Fruit fly (Drosophila melanogaster) whole organism, embryonic: ENCODE results near the gene pim.

Experiments used
- ATbp ChIP-seq: fragments of 200-800 bp; sonication (Bioruptor generic); optimal IDR thresholded peaks from 2 replicates; lab custom pipeline; 2017; ENCODE audit warnings: missing biosample characterization, mild to moderate bottlenecking, missing genetic modification characterization, missing genetic modification reagents
- Abd-B ChIP-seq: fragments of 200-800 bp; sonication (Bioruptor generic); optimal IDR thresholded peaks from 2 replicates; lab custom pipeline; 2018; ENCODE audit warnings: missing biosample characterization, mild to moderate bottlenecking, missing genetic modification characterization, moderate library complexity
- Ada2b ChIP-seq: fragments of 200-800 bp; sonication (Bioruptor generic); IDR thresholded peaks from 2 replicates; pipeline ENCODE4 v1.3.6; 2022; ENCODE audit warnings: missing biosample characterization, missing genetic modification characterization
- Adf1 ChIP-seq: fragments of 200-800 bp; sonication (Bioruptor generic); IDR thresholded peaks from 2 replicates; pipeline ENCODE4 v1.3.6; 2022; ENCODE audit warnings: missing biosample characterization, missing genetic modification characterization
- Bgb ChIP-seq: fragments of 200-800 bp; sonication (Bioruptor generic); IDR thresholded peaks from 2 replicates; pipeline ENCODE4 v1.3.6; 2022; ENCODE audit warnings: missing biosample characterization, missing genetic modification characterization; ENCODE audit not compliant: partially characterized antibody
- CG10274 ChIP-seq: fragments of 200-800 bp; sonication (Bioruptor generic); optimal IDR thresholded peaks from 3 replicates; lab custom pipeline; 2017; ENCODE audit warnings: missing biosample characterization, mild to moderate bottlenecking, missing genetic modification characterization
- CG10366 ChIP-seq: fragments of 200-800 bp; sonication (Bioruptor generic); IDR thresholded peaks from 2 replicates; pipeline ENCODE4 v1.3.6; 2022; ENCODE audit warnings: missing biosample characterization, missing genetic modification characterization
- CG11093 ChIP-seq: fragments of 200-800 bp; sonication (Bioruptor generic); IDR thresholded peaks from 3 replicates; pipeline ENCODE4 v1.3.6; 2022; ENCODE audit warnings: missing biosample characterization, missing genetic modification characterization
- CG11723 ChIP-seq: fragments of 200-800 bp; sonication (Bioruptor generic); optimal IDR thresholded peaks from 2 replicates; lab custom pipeline; 2017; ENCODE audit warnings: missing biosample characterization, mild to moderate bottlenecking, missing genetic modification characterization
- CG14860 ChIP-seq: fragments of 200-800 bp; sonication (Bioruptor generic); IDR thresholded peaks from 3 replicates; pipeline ENCODE4 v1.3.6; 2022; ENCODE audit warnings: missing biosample characterization, missing genetic modification characterization; ENCODE audit not compliant: partially characterized antibody
- CG16813 ChIP-seq: fragments of 200-800 bp; sonication (Bioruptor generic); IDR thresholded peaks from 3 replicates; pipeline ENCODE4 v1.3.6; 2022; ENCODE audit warnings: missing biosample characterization, missing genetic modification characterization; ENCODE audit not compliant: partially characterized antibody
- CG18599 ChIP-seq: fragments of 200-800 bp; sonication (Bioruptor generic); optimal IDR thresholded peaks from 3 replicates; lab custom pipeline; 2017; ENCODE audit warnings: missing biosample characterization, missing genetic modification characterization, mild to moderate bottlenecking, moderate library complexity, missing genetic modification reagents
- CG33213 ChIP-seq: fragments of 200-800 bp; sonication (Bioruptor generic); optimal IDR thresholded peaks from 3 replicates; lab custom pipeline; 2016; ENCODE audit warnings: missing biosample characterization, missing genetic modification characterization
- CG34376 ChIP-seq: fragments of 200-800 bp; sonication (Bioruptor generic); optimal IDR thresholded peaks from 2 replicates; lab custom pipeline; 2018; ENCODE audit warnings: missing biosample characterization, mild to moderate bottlenecking, missing genetic modification characterization
- CG6683 ChIP-seq: fragments of 200-800 bp; sonication (Bioruptor generic); optimal IDR thresholded peaks from 2 replicates; lab custom pipeline; 2017; ENCODE audit warnings: missing biosample characterization, mild to moderate bottlenecking, missing genetic modification characterization, missing genetic modification reagents
- CG6765 ChIP-seq: fragments of 200-800 bp; sonication (Bioruptor generic); optimal IDR thresholded peaks from 3 replicates; lab custom pipeline; 2017; ENCODE audit warnings: missing biosample characterization, mild to moderate bottlenecking, missing genetic modification characterization
- CG7745 ChIP-seq: fragments of 200-800 bp; sonication (Bioruptor generic); optimal IDR thresholded peaks from 2 replicates; lab custom pipeline; 2018; ENCODE audit warnings: missing biosample characterization, mild to moderate bottlenecking, missing genetic modification characterization, moderate library complexity
- CG7928 ChIP-seq: fragments of 200-800 bp; sonication (Bioruptor generic); optimal IDR thresholded peaks from 2 replicates; lab custom pipeline; 2017; ENCODE audit warnings: missing biosample characterization, mild to moderate bottlenecking, missing genetic modification characterization
- CG8765 ChIP-seq: fragments of 200-800 bp; sonication (Bioruptor generic); IDR thresholded peaks from 2 replicates; pipeline ENCODE4 v1.3.6; 2022; ENCODE audit warnings: missing biosample characterization, missing genetic modification characterization
- Deaf1 ChIP-seq: fragments of 200-800 bp; optimal IDR thresholded peaks from 3 replicates; lab custom pipeline; 2019; ENCODE audit warnings: missing biosample characterization, mild to moderate bottlenecking, missing genetic modification characterization, moderate library complexity
- ERR ChIP-seq: fragments of 200-800 bp; sonication (Bioruptor generic); optimal IDR thresholded peaks from 2 replicates; lab custom pipeline; 2016; ENCODE audit warnings: missing biosample characterization, missing genetic modification characterization
- Elba2 ChIP-seq: fragments of 200-800 bp; sonication (Bioruptor generic); optimal IDR thresholded peaks from 3 replicates; lab custom pipeline; 2016; ENCODE audit warnings: missing biosample characterization, missing genetic modification characterization
- HLH3B ChIP-seq: fragments of 200-800 bp; sonication (Bioruptor generic); IDR thresholded peaks from 2 replicates; pipeline ENCODE4 v1.3.6; 2022; ENCODE audit warnings: missing biosample characterization, missing genetic modification characterization
- PHDP ChIP-seq: fragments of 200-800 bp; sonication (Bioruptor generic); optimal IDR thresholded peaks from 3 replicates; lab custom pipeline; 2018; ENCODE audit warnings: missing biosample characterization, mild to moderate bottlenecking, missing genetic modification characterization, moderate library complexity
- Ssrp ChIP-seq: fragments of 200-800 bp; sonication (Bioruptor generic); optimal IDR thresholded peaks from 2 replicates; lab custom pipeline; 2018; ENCODE audit warnings: missing biosample characterization, mild to moderate bottlenecking, missing genetic modification characterization, moderate library complexity
- Tbp ChIP-seq: fragments of >200 bp; optimal IDR thresholded peaks from 2 replicates; lab custom pipeline; 2018; ENCODE audit warnings: missing biosample characterization, missing genetic modification characterization
- aop ChIP-seq: fragments of 200-800 bp; sonication (Bioruptor generic); IDR thresholded peaks from 2 replicates; pipeline ENCODE4 v1.3.6; 2022; ENCODE audit warnings: missing biosample characterization, missing genetic modification characterization
- btn ChIP-seq: fragments of 200-800 bp; sonication (Bioruptor generic); optimal IDR thresholded peaks from 2 replicates; lab custom pipeline; 2016; ENCODE audit warnings: missing biosample characterization, missing genetic modification characterization
- cg ChIP-seq: fragments of 200-800 bp; sonication (Bioruptor generic); optimal IDR thresholded peaks from 3 replicates; lab custom pipeline; 2019; ENCODE audit warnings: missing biosample characterization, mild to moderate bottlenecking, missing genetic modification characterization, moderate library complexity
- ci ChIP-seq: fragments of 200-800 bp; sonication (Bioruptor generic); IDR thresholded peaks from 3 replicates; pipeline ENCODE4 v1.3.6; 2022; ENCODE audit warnings: missing biosample characterization, missing genetic modification characterization
- crp ChIP-seq, 2 experiments: fragments of 200-800 bp; sonication (Bioruptor generic); optimal IDR thresholded peaks; 2 replicates in 1 of 2; 3 replicates in 1 of 2; lab custom pipeline; 2017; ENCODE audit warnings: missing biosample characterization in 2 of 2, missing genetic modification characterization in 2 of 2, mild to moderate bottlenecking in 1 of 2, moderate library complexity in 1 of 2
- dm ChIP-seq: fragments of 200-800 bp; sonication (Bioruptor generic); optimal IDR thresholded peaks from 3 replicates; lab custom pipeline; 2016; ENCODE audit warnings: missing biosample characterization, missing genetic modification characterization
- dmrt99B ChIP-seq: fragments of 200-800 bp; sonication (Bioruptor generic); optimal IDR thresholded peaks from 2 replicates; lab custom pipeline; 2018; ENCODE audit warnings: missing biosample characterization, mild to moderate bottlenecking, missing genetic modification characterization, moderate library complexity
- dysf ChIP-seq: fragments of 200-800 bp; sonication (Bioruptor generic); IDR thresholded peaks from 3 replicates; pipeline ENCODE4 v1.3.6; 2022; ENCODE audit warnings: missing biosample characterization, missing genetic modification characterization
- eve ChIP-seq, 2 experiments: fragments of >200 bp; optimal IDR thresholded peaks; 2 replicates each; lab custom pipeline; 2017; ENCODE audit warnings: missing biosample characterization in 2 of 2, missing genetic modification characterization in 2 of 2
- gsb ChIP-seq: fragments of 200-800 bp; sonication (Bioruptor generic); IDR thresholded peaks from 2 replicates; pipeline ENCODE4 v1.3.6; 2022; ENCODE audit warnings: missing biosample characterization, missing genetic modification characterization
- ham ChIP-seq: fragments of 200-800 bp; sonication (Bioruptor generic); IDR thresholded peaks from 2 replicates; pipeline ENCODE4 v1.3.6; 2022; ENCODE audit warnings: missing biosample characterization, missing genetic modification characterization
- hth ChIP-seq: fragments of >200 bp; optimal IDR thresholded peaks from 2 replicates; lab custom pipeline; 2017; ENCODE audit warnings: inconsistent platforms
- kni ChIP-seq: fragments of 200-800 bp; sonication (Bioruptor generic); optimal IDR thresholded peaks from 3 replicates; lab custom pipeline; 2017; ENCODE audit warnings: mild to moderate bottlenecking, missing biosample characterization, missing genetic modification reagents, missing genetic modification characterization
- lab ChIP-seq: fragments of 200-800 bp; sonication (Bioruptor generic); optimal IDR thresholded peaks from 3 replicates; lab custom pipeline; 2017; ENCODE audit warnings: missing biosample characterization, missing genetic modification characterization, mild to moderate bottlenecking, moderate library complexity, missing genetic modification reagents
- lilli ChIP-seq: fragments of 200-800 bp; sonication (Bioruptor generic); optimal IDR thresholded peaks from 3 replicates; lab custom pipeline; 2016; ENCODE audit warnings: missing biosample characterization, missing genetic modification characterization
- nerfin-1 ChIP-seq: fragments of 200-800 bp; sonication (Bioruptor generic); optimal IDR thresholded peaks from 3 replicates; lab custom pipeline; 2019; ENCODE audit warnings: missing biosample characterization, mild to moderate bottlenecking, missing genetic modification characterization, moderate library complexity
- nom ChIP-seq: fragments of 200-800 bp; sonication (Bioruptor generic); optimal IDR thresholded peaks from 2 replicates; lab custom pipeline; 2017; ENCODE audit warnings: missing biosample characterization, missing genetic modification characterization, mild to moderate bottlenecking, moderate library complexity, missing genetic modification reagents
- schlank ChIP-seq: fragments of 200-800 bp; sonication (Bioruptor generic); optimal IDR thresholded peaks from 2 replicates; lab custom pipeline; 2018; ENCODE audit warnings: missing biosample characterization, mild to moderate bottlenecking, missing genetic modification characterization
- slbo ChIP-seq: fragments of 200-800 bp; sonication (Bioruptor generic); IDR thresholded peaks from 2 replicates; pipeline ENCODE4 v1.3.6; 2022; ENCODE audit warnings: missing biosample characterization, missing genetic modification characterization
- stwl ChIP-seq: fragments of 200-800 bp; sonication (Bioruptor generic); optimal IDR thresholded peaks from 3 replicates; lab custom pipeline; 2018; ENCODE audit warnings: missing biosample characterization, mild to moderate bottlenecking, missing genetic modification characterization, moderate library complexity
- toy ChIP-seq: fragments of 200-800 bp; sonication (Bioruptor generic); IDR thresholded peaks from 2 replicates; pipeline ENCODE4 v1.3.6; 2022; ENCODE audit warnings: missing biosample characterization, missing genetic modification characterization
- usp ChIP-seq: fragments of >200 bp; optimal IDR thresholded peaks from 2 replicates; lab custom pipeline; 2017; ENCODE audit warnings: missing biosample characterization, missing genetic modification characterization
- vvl ChIP-seq: fragments of 200-800 bp; sonication (Bioruptor generic); IDR thresholded peaks from 2 replicates; pipeline ENCODE4 v1.3.6; 2022; ENCODE audit warnings: missing biosample characterization, missing genetic modification characterization
- wek ChIP-seq: fragments of 200-800 bp; sonication (Bioruptor generic); optimal IDR thresholded peaks from 3 replicates; lab custom pipeline; 2018; ENCODE audit warnings: missing biosample characterization, mild to moderate bottlenecking, missing genetic modification characterization, moderate library complexity

Gene pim

dm6 chr2L:10381890-10382450, 19.2 kb downstream of the pim start, which contains the start of gene CG5096 (continued):
- no peak for TF ChIP-seq Bgb
- TF ChIP-seq stwl (tag; lab: Kevin White, UChicago) = no peak
- TF ChIP-seq Deaf1 (tag; lab: Kevin White, UChicago) = peak; percentile 75
- peak; percentile 97 for TF ChIP-seq lab
- peak; percentile 48 for TF ChIP-seq wek (GFP tag; lab: Kevin White, UChicago)
- peak; percentile 82 for TF ChIP-seq ATbp (GFP tag; lab: Kevin White, UChicago)
- no peak for TF ChIP-seq hth (lab: Kevin White, UChicago)
- peak; percentile 91 for TF ChIP-seq slbo
- TF ChIP-seq Elba2 (GFP tag; lab: Kevin White, UChicago) = no peak
- TF ChIP-seq lilli (GFP tag; lab: Kevin White, UChicago) = peak; percentile 93
- peak; percentile 93; the same call in 1 of the 2 replicates for TF ChIP-seq HLH3B (GFP tag; lab: Robert Waterston, UW)
- no peak for TF ChIP-seq CG16813 (GFP tag; lab: Robert Waterston, UW)
- TF ChIP-seq schlank (tag; lab: Kevin White, UChicago) = peak; percentile 84
- peak in 1 of 2 experiments; percentile 78 for TF ChIP-seq eve (GFP tag; optimal IDR thresholded peaks at IDR 0.05; lab: Kevin White, UChicago)
- peak; percentile 84 for TF ChIP-seq gsb (GFP tag; lab: Robert Waterston, UW)
- peak; percentile 95 for TF ChIP-seq PHDP (tag; lab: Kevin White, UChicago)
- no peak for TF ChIP-seq cg (GFP tag; lab: Kevin White, UChicago)
- peak; percentile 92 for TF ChIP-seq dmrt99B (tag; lab: Kevin White, UChicago)
- TF ChIP-seq CG34376 = peak; percentile 83
- peak; percentile 46 for TF ChIP-seq CG10274 (GFP tag; lab: Kevin White, UChicago)
- peak; percentile 89 for TF ChIP-seq Ada2b
- peak; percentile 83 for TF ChIP-seq CG6765 (GFP tag; lab: Kevin White, UChicago)
- TF ChIP-seq ci = peak; percentile 94
- no peak for TF ChIP-seq kni
- TF ChIP-seq toy (GFP tag; lab: Robert Waterston, UW) = peak; percentile 74; the same call in 1 of the 2 replicates
- TF ChIP-seq CG10366 = peak; percentile 91
- no peak for TF ChIP-seq CG14860 (GFP tag; lab: Robert Waterston, UW)
- TF ChIP-seq nerfin-1 (tag; lab: Kevin White, UChicago) = peak; percentile 82
- TF ChIP-seq CG8765 (GFP tag; lab: Robert Waterston, UW) = no peak; the same call in 1 of the 2 replicates
- TF ChIP-seq dm (GFP tag; lab: Kevin White, UChicago) = peak; percentile 55
- TF ChIP-seq btn (GFP tag; lab: Kevin White, UChicago) = peak; percentile 41
- peak; percentile 70 for TF ChIP-seq CG11723
- no peak for TF ChIP-seq CG7745 (tag; lab: Kevin White, UChicago)
- no peak for TF ChIP-seq aop (GFP tag; lab: Robert Waterston, UW)
- TF ChIP-seq ERR (GFP tag; lab: Kevin White, UChicago) = peak; percentile 77
- no peak for TF ChIP-seq Abd-B (GFP tag; lab: Kevin White, UChicago)
- TF ChIP-seq Adf1 = peak; percentile 76
- no peak for TF ChIP-seq usp (GFP tag; lab: Kevin White, UChicago)
- peak; percentile 97 for TF ChIP-seq CG18599 (GFP tag; lab: Kevin White, UChicago)
- TF ChIP-seq crp (GFP tag; optimal IDR thresholded peaks at IDR 0.05; lab: Kevin White, UChicago) = peak in 1 of 2 experiments; percentile 37
- TF ChIP-seq Ssrp (tag; lab: Kevin White, UChicago) = peak; percentile 62
- TF ChIP-seq CG7928 = peak; percentile 41
- TF ChIP-seq ham (GFP tag; lab: Robert Waterston, UW) = peak; percentile 55; the same call in 1 of the 2 replicates
- TF ChIP-seq nom = no peak
- TF ChIP-seq Tbp (GFP tag; lab: Kevin White, UChicago) = no peak
- peak; percentile 94 for TF ChIP-seq vvl (GFP tag; lab: Robert Waterston, UW)
- TF ChIP-seq dysf (GFP tag; lab: Robert Waterston, UW) = peak; percentile 90
- peak; percentile 45 for TF ChIP-seq CG33213 (GFP tag; lab: Kevin White, UChicago)
- TF ChIP-seq CG11093 (GFP tag; lab: Robert Waterston, UW) = peak; percentile 65; the same call in 1 of the 3 replicates
- peak; percentile 82 for TF ChIP-seq CG6683
